Fruit fly (Drosophila melanogaster): ENCODE results near the gene Sec13.

The Sec13 gene

dm6 chr3R:23373403-23373802 is 17.3 kb downstream of the Sec13 start, which contains the start of gene CG42828:
CG42828 (plus strand) TSS chr3R:23373703.
- TF ChIP-seq Crg-1 (GFP tag; optimal IDR thresholded peaks at IDR 0.05) (no peak), kay (GFP tag; ENCODE audit: borderline replicate concordance) (no peak)

dm6 chr3R:23374290-23374689 is 18.2 kb downstream of the Sec13 start:
- peak; percentile 79 for TF ChIP-seq cic (GFP tag; optimal IDR thresholded peaks at IDR 0.05)
- peak; percentile 73 for TF ChIP-seq CG5204 (GFP tag; optimal IDR thresholded peaks at IDR 0.05)
- TF ChIP-seq toe (GFP tag; optimal IDR thresholded peaks at IDR 0.05), result peak; percentile 77
- peak; percentile 65 for TF ChIP-seq CG1620 (GFP tag; optimal IDR thresholded peaks at IDR 0.05)
- peak; percentile 67 for TF ChIP-seq tj (GFP tag; optimal IDR thresholded peaks at IDR 0.05)
- TF ChIP-seq kay (GFP tag; ENCODE audit: borderline replicate concordance), result no peak
- no peak for TF ChIP-seq CG14711 (tag; optimal IDR thresholded peaks at IDR 0.05)
- TF ChIP-seq CG33017 (tag; optimal IDR thresholded peaks at IDR 0.05), result peak; percentile 70
- peak; percentile 89 for TF ChIP-seq Hr96 (GFP tag; optimal IDR thresholded peaks at IDR 0.05)
- peak; percentile 59 for TF ChIP-seq ovo (GFP tag; optimal IDR thresholded peaks at IDR 0.05)
- peak; percentile 56 for TF ChIP-seq Mnt (GFP tag; optimal IDR thresholded peaks at IDR 0.05)
- no peak for TF ChIP-seq CG7101 (tag; optimal IDR thresholded peaks at IDR 0.05)
- peak; percentile 47 for TF ChIP-seq Crg-1 (GFP tag; optimal IDR thresholded peaks at IDR 0.05)
- TF ChIP-seq Clk (GFP tag; optimal IDR thresholded peaks at IDR 0.05), result no peak
- peak; percentile 6 for TF ChIP-seq bab1 (GFP tag; optimal IDR thresholded peaks at IDR 0.05)
- peak; percentile 26 for TF ChIP-seq pad (GFP tag; optimal IDR thresholded peaks at IDR 0.05)
- no peak for TF ChIP-seq cnc (optimal IDR thresholded peaks at IDR 0.05)
- TF ChIP-seq CG12768 (GFP tag; optimal IDR thresholded peaks at IDR 0.05), result peak; percentile 88
- TF ChIP-seq CG11617 (GFP tag; optimal IDR thresholded peaks at IDR 0.05), result peak; percentile 72
- TF ChIP-seq CG7045 (GFP tag; optimal IDR thresholded peaks at IDR 0.05), result peak; percentile 86

- no peak for TF ChIP-seq CG12768 (GFP tag; optimal IDR thresholded peaks at IDR 0.05)
- no peak for TF ChIP-seq pad (GFP tag; optimal IDR thresholded peaks at IDR 0.05)
- no peak for TF ChIP-seq CG1620 (GFP tag; optimal IDR thresholded peaks at IDR 0.05)
- TF ChIP-seq Clk (GFP tag; optimal IDR thresholded peaks at IDR 0.05), result no peak
- no peak for TF ChIP-seq kay (GFP tag; ENCODE audit: borderline replicate concordance)
- no peak for TF ChIP-seq CG5204 (GFP tag; optimal IDR thresholded peaks at IDR 0.05)
- TF ChIP-seq Crg-1 (GFP tag; optimal IDR thresholded peaks at IDR 0.05), result no peak
- no peak for TF ChIP-seq tj (GFP tag; optimal IDR thresholded peaks at IDR 0.05)
- TF ChIP-seq CG7101 (tag; optimal IDR thresholded peaks at IDR 0.05), result no peak
- TF ChIP-seq CG14711 (tag; optimal IDR thresholded peaks at IDR 0.05), result no peak
- TF ChIP-seq bab1 (GFP tag; optimal IDR thresholded peaks at IDR 0.05), result no peak
- no peak for TF ChIP-seq cic (GFP tag; optimal IDR thresholded peaks at IDR 0.05)
- no peak for TF ChIP-seq cnc (optimal IDR thresholded peaks at IDR 0.05)
- no peak for TF ChIP-seq CG33017 (tag; optimal IDR thresholded peaks at IDR 0.05)
- TF ChIP-seq CG7045 (GFP tag; optimal IDR thresholded peaks at IDR 0.05), result no peak
- TF ChIP-seq Mnt (GFP tag; optimal IDR thresholded peaks at IDR 0.05), result no peak
- no peak for TF ChIP-seq ovo (GFP tag; optimal IDR thresholded peaks at IDR 0.05)
- no peak for TF ChIP-seq toe (GFP tag; optimal IDR thresholded peaks at IDR 0.05)
- no peak for TF ChIP-seq CG11617 (GFP tag; optimal IDR thresholded peaks at IDR 0.05)
These were observed 21.2 kb downstream of the Sec13 start for dm6 chr3R:23377288-23377687.

dm6 chr3R:23383723-23384122 is 27.6 kb downstream of the Sec13 start:
- TF ChIP-seq cic (GFP tag; optimal IDR thresholded peaks at IDR 0.05), result no peak
- no peak for TF ChIP-seq ovo (GFP tag; optimal IDR thresholded peaks at IDR 0.05)
- TF ChIP-seq cnc (optimal IDR thresholded peaks at IDR 0.05), result no peak
- TF ChIP-seq CG33017 (tag; optimal IDR thresholded peaks at IDR 0.05), result no peak
- no peak for TF ChIP-seq CG7101 (tag; optimal IDR thresholded peaks at IDR 0.05)
- TF ChIP-seq Hr96 (GFP tag; optimal IDR thresholded peaks at IDR 0.05), result no peak
- TF ChIP-seq CG12768 (GFP tag; optimal IDR thresholded peaks at IDR 0.05), result no peak
- no peak for TF ChIP-seq bab1 (GFP tag; optimal IDR thresholded peaks at IDR 0.05)

dm6 chr3R:23384591-23385260 is 28.6 kb downstream of the Sec13 start, which contains the start of gene CG4393:
CG4393 (minus strand) TSS chr3R:23384777.
- TF ChIP-seq kay (GFP tag; ENCODE audit: borderline replicate concordance) (peak; percentile 50), CG5204 (GFP tag; optimal IDR thresholded peaks at IDR 0.05) (peak; percentile 51), CG11617 (GFP tag; optimal IDR thresholded peaks at IDR 0.05) (peak; percentile 14), CG12768 (GFP tag; optimal IDR thresholded peaks at IDR 0.05) (peak; percentile 94), CG33017 (tag; optimal IDR thresholded peaks at IDR 0.05) (no peak), Clk (GFP tag; optimal IDR thresholded peaks at IDR 0.05) (peak; percentile 40), tj (GFP tag; optimal IDR thresholded peaks at IDR 0.05) (no peak), bab1 (GFP tag; optimal IDR thresholded peaks at IDR 0.05) (no peak), ovo (GFP tag; optimal IDR thresholded peaks at IDR 0.05) (no peak), CG14711 (tag; optimal IDR thresholded peaks at IDR 0.05) (no peak), cic (GFP tag; optimal IDR thresholded peaks at IDR 0.05) (no peak), CG1620 (GFP tag; optimal IDR thresholded peaks at IDR 0.05) (no peak), CG7101 (tag; optimal IDR thresholded peaks at IDR 0.05) (no peak), Mnt (GFP tag; optimal IDR thresholded peaks at IDR 0.05) (peak; percentile 7), pad (GFP tag; optimal IDR thresholded peaks at IDR 0.05) (no peak), Hr96 (GFP tag; optimal IDR thresholded peaks at IDR 0.05) (peak; percentile 16), CG7045 (GFP tag; optimal IDR thresholded peaks at IDR 0.05) (peak; percentile 6), Crg-1 (GFP tag; optimal IDR thresholded peaks at IDR 0.05) (no peak), cnc (optimal IDR thresholded peaks at IDR 0.05) (no peak), toe (GFP tag; optimal IDR thresholded peaks at IDR 0.05) (no peak)

- TF ChIP-seq CG1620 (GFP tag; optimal IDR thresholded peaks at IDR 0.05) (no peak), cic (GFP tag; optimal IDR thresholded peaks at IDR 0.05) (peak; percentile 86), Mnt (GFP tag; optimal IDR thresholded peaks at IDR 0.05) (no peak), CG7101 (tag; optimal IDR thresholded peaks at IDR 0.05) (peak; percentile 18), CG33017 (tag; optimal IDR thresholded peaks at IDR 0.05) (peak; percentile 49), tj (GFP tag; optimal IDR thresholded peaks at IDR 0.05) (no peak), pad (GFP tag; optimal IDR thresholded peaks at IDR 0.05) (peak; percentile 12), CG5204 (GFP tag; optimal IDR thresholded peaks at IDR 0.05) (no peak), kay (GFP tag; ENCODE audit: borderline replicate concordance) (peak; percentile 97), CG14711 (tag; optimal IDR thresholded peaks at IDR 0.05) (no peak), CG7045 (GFP tag; optimal IDR thresholded peaks at IDR 0.05) (no peak), Hr96 (GFP tag; optimal IDR thresholded peaks at IDR 0.05) (no peak)
These were observed 30.0 kb downstream of the Sec13 start for dm6 chr3R:23386021-23386457.

All from whole organism, adult.